Fruit fly (Drosophila melanogaster) whole organism, wandering third instar larva: ENCODE results near the gene CG33668.
A peak's percentile ranks its signal among the peaks of the same experiment; 100 is the strongest.
"Not testable (repeated sequence)": the region's sequence is repeated elsewhere in the genome, so short reads cannot be mapped to it uniquely, and the experiment has no call there.

ENCODE experiments used
- Abd-B ChIP-seq: fragments of >200 bp; optimal IDR thresholded peaks from 2 replicates; lab custom pipeline; 2017; ENCODE audit warnings: missing biosample characterization, missing genetic modification characterization
- CG32264 ChIP-seq: fragments of 200-800 bp; sonication (Bioruptor generic); optimal IDR thresholded peaks from 2 replicates; lab custom pipeline; 2016; ENCODE audit warnings: missing biosample characterization, missing genetic modification characterization
- CG9705 ChIP-seq: fragments of 200-800 bp; sonication (Bioruptor generic); optimal IDR thresholded peaks from 2 replicates; lab custom pipeline; 2018; ENCODE audit warnings: missing biosample characterization, mild to moderate bottlenecking, missing genetic modification characterization
- Dfd ChIP-seq: fragments of >200 bp; optimal IDR thresholded peaks from 2 replicates; lab custom pipeline; 2017; ENCODE audit warnings: missing biosample characterization, missing genetic modification characterization
- Dif ChIP-seq: fragments of 200-275, 200-300 bp; sonication (Bioruptor generic); optimal IDR thresholded peaks from 2 replicates; lab custom pipeline; 2018; ENCODE audit warnings: missing biosample characterization, missing genetic modification characterization; ENCODE audit not compliant: partially characterized antibody
- GATAd ChIP-seq: sonication (Bioruptor generic); optimal IDR thresholded peaks from 2 replicates; lab custom pipeline; 2016; ENCODE audit warnings: missing biosample characterization, missing genetic modification characterization
- HLH106 ChIP-seq: fragments of 200-800 bp; optimal IDR thresholded peaks from 3 replicates; lab custom pipeline; 2019; ENCODE audit warnings: missing biosample characterization, mild to moderate bottlenecking, missing genetic modification characterization, moderate library complexity
- Hnf4 ChIP-seq: fragments of 200-800 bp; sonication (Bioruptor generic); optimal IDR thresholded peaks from 2 replicates; lab custom pipeline; 2016; ENCODE audit warnings: missing biosample characterization, mild to moderate bottlenecking, missing genetic modification characterization
- Hr83 ChIP-seq: fragments of 200-300 bp; sonication (Bioruptor generic); optimal IDR thresholded peaks from 2 replicates; lab custom pipeline; 2016; ENCODE audit warnings: missing biosample characterization, mild to moderate bottlenecking, missing genetic modification characterization, moderate library complexity; ENCODE audit not compliant: poor library complexity, severe bottlenecking
- Jra ChIP-seq: sonication (Bioruptor generic); optimal IDR thresholded peaks from 2 replicates; lab custom pipeline; 2016; ENCODE audit warnings: missing biosample characterization, missing genetic modification characterization
- Myc ChIP-seq: fragments of >200 bp; optimal IDR thresholded peaks from 2 replicates; lab custom pipeline; 2017
- OdsH ChIP-seq: fragments of 200-800 bp; sonication (Bioruptor generic); optimal IDR thresholded peaks from 2 replicates; lab custom pipeline; 2016; ENCODE audit warnings: missing biosample characterization, mild to moderate bottlenecking, missing genetic modification characterization
- Rel ChIP-seq, 2 experiments: fragments of 200-800 bp; sonication (Bioruptor generic) in 1 of 2; optimal IDR thresholded peaks; 2 replicates in 1 of 2; 3 replicates in 1 of 2; lab custom pipeline; 2016 to 2019; ENCODE audit warnings: mild to moderate bottlenecking in 2 of 2, missing biosample characterization in 2 of 2, missing genetic modification characterization in 2 of 2, moderate library complexity in 1 of 2
- Sp1 ChIP-seq: fragments of 200-800 bp; sonication (Bioruptor generic); optimal IDR thresholded peaks from 3 replicates; lab custom pipeline; 2019; ENCODE audit warnings: missing biosample characterization, mild to moderate bottlenecking, missing genetic modification characterization, moderate library complexity
- br ChIP-seq: fragments of 200-800 bp; sonication (Bioruptor generic); optimal IDR thresholded peaks from 2 replicates; lab custom pipeline; 2016; ENCODE audit warnings: missing biosample characterization, missing genetic modification characterization
- brk ChIP-seq: fragments of 200-800 bp; sonication (Bioruptor generic); optimal IDR thresholded peaks from 2 replicates; lab custom pipeline; 2016; ENCODE audit warnings: missing biosample characterization, mild to moderate bottlenecking, missing genetic modification characterization
- dmrt93B ChIP-seq: fragments of 200-800 bp; sonication (Bioruptor generic); optimal IDR thresholded peaks from 2 replicates; lab custom pipeline; 2018; ENCODE audit warnings: missing biosample characterization, mild to moderate bottlenecking, missing genetic modification characterization
- foxo ChIP-seq, 2 experiments: fragments of 200-800 bp; sonication (Bioruptor generic); optimal IDR thresholded peaks; 2 replicates in 1 of 2; 3 replicates in 1 of 2; lab custom pipeline; 2016 to 2017; ENCODE audit warnings: missing biosample characterization in 2 of 2, missing genetic modification characterization in 2 of 2
- fru ChIP-seq: fragments of 200-800 bp; sonication (Bioruptor generic); optimal IDR thresholded peaks from 3 replicates; lab custom pipeline; 2016; ENCODE audit warnings: missing biosample characterization, mild to moderate bottlenecking, missing genetic modification characterization
- h ChIP-seq: fragments of 200-800 bp; sonication (Bioruptor generic); optimal IDR thresholded peaks from 3 replicates; lab custom pipeline; 2016; ENCODE audit warnings: missing biosample characterization, mild to moderate bottlenecking, missing genetic modification characterization
- jim ChIP-seq: fragments of 175-275, 200-325 bp; sonication (Bioruptor generic); optimal IDR thresholded peaks from 2 replicates; lab custom pipeline; 2016; ENCODE audit warnings: missing biosample characterization, mild to moderate bottlenecking, missing genetic modification characterization
- lola ChIP-seq: fragments of >200 bp; optimal IDR thresholded peaks from 2 replicates; lab custom pipeline; 2017; ENCODE audit warnings: missing biosample characterization, missing genetic modification characterization
- psq ChIP-seq: fragments of 200-800 bp; sonication (Bioruptor generic); optimal IDR thresholded peaks from 3 replicates; lab custom pipeline; 2017; ENCODE audit warnings: missing biosample characterization, mild to moderate bottlenecking, missing genetic modification characterization, moderate library complexity
- rgr ChIP-seq: fragments of 200-800 bp; sonication (Bioruptor generic); optimal IDR thresholded peaks from 3 replicates; lab custom pipeline; 2016; ENCODE audit warnings: missing biosample characterization, mild to moderate bottlenecking, missing genetic modification characterization
- sage ChIP-seq: fragments of 200-800 bp; sonication (Bioruptor generic); optimal IDR thresholded peaks from 2 replicates; lab custom pipeline; 2016; ENCODE audit warnings: missing biosample characterization, mild to moderate bottlenecking, missing genetic modification characterization
- tai ChIP-seq: sonication (Bioruptor generic); optimal IDR thresholded peaks from 2 replicates; lab custom pipeline; 2016; ENCODE audit warnings: missing biosample characterization, missing genetic modification characterization
- woc ChIP-seq: sonication (Bioruptor generic); optimal IDR thresholded peaks from 2 replicates; lab custom pipeline; 2016; ENCODE audit warnings: missing biosample characterization, mild to moderate bottlenecking, missing genetic modification characterization

The CG33668 gene

DNA sequence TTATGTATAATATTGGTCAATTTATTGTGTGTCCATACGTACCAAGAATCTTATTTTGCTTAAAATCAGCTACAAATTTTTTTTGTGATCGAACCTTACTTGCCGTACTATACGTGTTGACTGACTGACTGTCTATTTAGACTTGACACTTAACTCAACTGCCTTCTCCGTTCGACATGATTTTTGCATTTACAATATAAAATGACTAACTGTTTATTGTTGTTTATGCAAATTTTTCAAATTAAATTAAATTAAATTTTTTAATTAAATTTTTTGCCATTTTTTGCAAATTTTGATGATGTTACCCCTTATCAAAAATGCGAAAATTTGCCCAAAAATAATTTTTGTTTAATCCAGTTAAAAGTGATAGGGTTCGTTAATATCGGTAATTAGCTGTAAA lies at the start of gene CG33668:
Gene CG33668, minus strand, starts transcription at position 101 of the 400 bp plus-strand sequence.
- TF ChIP-seq brk, Hnf4, tai (GFP tag; lab: Kevin White, UChicago): not testable (repeated sequence)

DNA sequence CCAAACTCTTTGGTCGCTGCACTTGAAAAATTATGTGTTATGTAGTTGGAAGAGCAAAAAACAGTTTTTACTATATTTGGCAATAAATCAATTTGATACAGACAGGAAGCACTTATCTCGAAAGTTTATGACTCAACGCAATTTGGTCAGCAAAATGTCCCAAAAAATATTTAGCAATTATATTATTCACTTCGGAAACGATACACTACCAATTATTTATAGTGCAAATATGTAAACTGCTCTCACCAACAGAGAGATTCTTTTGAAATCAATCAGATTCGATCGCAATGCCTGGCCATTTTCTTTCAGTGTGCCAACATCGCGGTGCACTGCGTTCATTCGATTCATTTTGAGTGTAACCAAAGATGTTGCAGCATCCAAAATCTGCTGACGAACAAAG lies 38.7 kb upstream of the CG33668 start:
- TF ChIP-seq dmrt93B (no peak), psq (GFP tag; lab: Kevin White, UChicago) (peak; percentile 6), rgr (peak; percentile 6), OdsH (GFP tag; lab: Kevin White, UChicago) (peak; percentile 6), brk (GFP tag; lab: Kevin White, UChicago) (no peak)

DNA sequence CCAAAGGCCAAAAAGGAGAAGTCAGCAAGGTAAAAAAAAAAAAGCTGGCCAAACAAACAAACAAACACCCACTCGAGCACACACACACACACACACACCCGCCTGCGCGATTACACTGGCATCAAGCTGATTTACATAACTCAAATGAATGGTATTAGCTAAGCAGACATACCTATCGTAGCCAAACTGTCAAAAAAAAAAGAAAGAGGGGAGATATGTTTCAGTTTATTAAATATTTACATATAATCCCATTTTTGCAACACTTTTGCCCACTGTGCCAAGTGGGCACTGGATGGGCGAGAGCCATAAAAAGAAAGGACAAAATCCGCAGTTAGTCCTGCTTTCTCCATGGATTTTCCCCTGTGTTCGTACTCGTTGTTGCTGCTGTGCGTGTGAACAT lies 20.3 kb upstream of the CG33668 start:
- no peak for TF ChIP-seq rgr
- TF ChIP-seq Dfd (GFP tag; lab: Kevin White, UChicago), result peak; percentile 1
- peak; percentile 3 for TF ChIP-seq h (GFP tag; lab: Kevin White, UChicago)
- peak; percentile 3 for TF ChIP-seq fru
- TF ChIP-seq woc, result no peak

DNA sequence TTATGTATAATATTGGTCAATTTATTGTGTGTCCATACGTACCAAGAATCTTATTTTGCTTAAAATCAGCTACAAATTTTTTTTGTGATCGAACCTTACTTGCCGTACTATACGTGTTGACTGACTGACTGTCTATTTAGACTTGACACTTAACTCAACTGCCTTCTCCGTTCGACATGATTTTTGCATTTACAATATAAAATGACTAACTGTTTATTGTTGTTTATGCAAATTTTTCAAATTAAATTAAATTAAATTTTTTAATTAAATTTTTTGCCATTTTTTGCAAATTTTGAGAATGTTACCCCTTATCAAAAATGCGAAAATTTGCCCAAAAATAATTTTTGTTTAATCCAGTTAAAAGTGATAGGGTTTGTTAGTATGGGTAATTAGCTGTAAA lies 19.2 kb downstream of the CG33668 start, which contains the start of gene CG33669:
Gene CG33669, minus strand, starts transcription at position 101 of the 400 bp plus-strand sequence.
- not testable (repeated sequence) for TF ChIP-seq jim; CG32264 (GFP tag; lab: Kevin White, UChicago); Dif

DNA sequence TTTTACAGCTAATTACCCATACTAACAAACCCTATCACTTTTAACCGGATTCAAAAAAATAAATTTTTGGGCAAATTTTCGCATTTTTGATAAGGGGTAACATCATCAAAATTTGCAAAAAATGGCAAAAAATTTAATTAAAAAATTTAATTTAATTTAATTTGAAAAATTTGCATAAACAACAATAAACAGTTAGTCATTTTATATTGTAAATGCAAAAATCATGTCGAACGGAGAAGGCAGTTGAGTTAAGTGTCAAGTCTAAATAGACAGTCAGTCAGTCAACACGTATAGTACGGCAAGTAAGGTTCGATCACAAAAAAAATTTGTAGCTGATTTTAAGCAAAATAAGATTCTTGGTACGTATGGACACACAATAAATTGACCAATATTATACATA lies 35.3 kb downstream of the CG33668 start, which contains the start of gene CG33664:
Gene CG33664, plus strand, starts transcription at position 301 of the 400 bp plus-strand sequence.
- not testable (repeated sequence) for TF ChIP-seq Abd-B, GATAd, sage (GFP tag; lab: Kevin White, UChicago)
- TF ChIP-seq, all 38 proteins: peak for 0; not testable (repeated sequence) for 38

DNA sequence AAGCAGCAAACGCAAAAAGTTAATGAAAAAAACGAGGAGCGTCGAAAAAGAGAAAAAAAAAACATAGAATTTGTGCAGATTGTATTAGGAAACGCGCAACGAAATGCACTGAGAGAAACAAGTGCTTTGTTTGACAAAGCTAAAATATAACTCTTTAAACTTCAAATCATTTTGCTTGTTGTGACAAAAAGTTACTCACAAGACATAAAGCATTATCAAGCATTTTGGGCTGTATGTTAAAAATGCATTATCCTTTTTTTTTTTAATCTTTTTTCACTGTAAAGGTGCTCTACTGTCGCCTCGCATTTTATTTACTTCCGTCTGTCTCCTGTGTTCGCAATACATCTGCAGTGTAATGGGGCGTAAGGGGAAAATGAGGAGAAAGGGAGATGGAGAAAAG lies 42.5 kb downstream of the CG33668 start:
- TF ChIP-seq jim, result no peak
- no peak for TF ChIP-seq tai (GFP tag; lab: Kevin White, UChicago)
- no peak for TF ChIP-seq lola

DNA sequence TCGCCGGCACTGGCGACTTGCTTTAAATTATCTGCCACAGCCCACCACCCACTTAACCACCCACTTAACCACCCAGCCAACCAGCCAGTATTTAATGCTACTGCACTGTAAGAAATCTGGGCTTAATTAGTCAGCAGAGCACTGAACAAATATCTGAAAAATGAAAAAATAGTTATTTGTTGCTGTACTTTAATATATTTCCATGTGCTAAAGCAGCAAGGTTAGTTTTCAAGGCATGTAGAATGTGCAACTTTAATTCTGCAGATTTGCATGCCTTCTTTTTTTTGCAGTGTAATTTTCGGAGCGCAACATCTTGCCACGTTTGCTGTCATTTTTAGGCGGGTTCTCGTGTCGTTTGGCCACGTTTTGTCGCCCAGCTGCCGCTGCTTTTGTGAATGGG lies 43.6 kb downstream of the CG33668 start:
- TF ChIP-seq foxo (GFP tag; optimal IDR thresholded peaks at IDR 0.05; lab: Kevin White, UChicago) (peak in 1 of 2 experiments; percentile 27), h (GFP tag; lab: Kevin White, UChicago) (peak; percentile 7), jim (no peak), Jra (GFP tag; lab: Kevin White, UChicago) (no peak), br (no peak), GATAd (GFP tag; lab: Kevin White, UChicago) (no peak), HLH106 (peak; percentile 13), Hnf4 (GFP tag; lab: Kevin White, UChicago) (no peak), fru (peak; percentile 23), Hr83 (no peak), Dif (no peak), lola (no peak), Abd-B (GFP tag; lab: Kevin White, UChicago) (no peak), Myc (lab: Kevin White, UChicago) (no peak), brk (GFP tag; lab: Kevin White, UChicago) (no peak)

DNA sequence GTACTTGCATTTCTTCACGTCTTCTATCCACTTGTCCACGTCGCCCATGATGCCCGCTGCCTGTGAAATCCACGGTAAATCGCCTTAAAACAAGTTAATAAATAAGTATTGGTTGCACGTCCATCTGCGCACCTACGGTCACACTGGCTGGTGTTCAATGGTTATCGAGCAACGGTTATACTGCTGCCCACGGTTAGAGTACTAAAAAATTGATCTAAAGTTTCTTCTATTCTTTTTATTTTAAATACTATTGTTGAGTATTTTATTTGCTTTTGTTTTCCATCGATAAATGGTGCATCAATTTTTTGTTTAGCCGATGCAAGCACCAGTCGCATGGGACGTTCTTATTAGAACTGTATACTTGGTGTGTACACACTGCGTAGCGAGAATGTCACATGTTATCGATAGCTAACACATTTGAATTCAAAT lies 46.5 kb downstream of the CG33668 start, which contains the start of gene PpV:
Gene PpV, minus strand, starts transcription at position 147 of the 429 bp plus-strand sequence.
- TF ChIP-seq Rel (GFP tag; optimal IDR thresholded peaks at IDR 0.05; lab: Kevin White, UChicago) (no peak), Rel (tag; optimal IDR thresholded peaks at IDR 0.05; lab: Kevin White, UChicago) (peak; percentile 6), CG9705 (no peak), Sp1 (GFP tag; lab: Kevin White, UChicago) (peak; percentile 7), HLH106 (peak; percentile 4), h (GFP tag; lab: Kevin White, UChicago) (peak; percentile 13)
